Fruit fly (Drosophila melanogaster) whole organism: ENCODE results near the gene RIOK2.

Experiments used
- CG8478 ChIP-seq: fragments of >200 bp; optimal IDR thresholded peaks from 2 replicates; lab custom pipeline; 2018; ENCODE audit warnings: inconsistent platforms
- Dll ChIP-seq: fragments of >200 bp; optimal IDR thresholded peaks from 2 replicates; lab custom pipeline; 2017
- psq ChIP-seq: fragments of >200 bp; optimal IDR thresholded peaks from 2 replicates; lab custom pipeline; 2017
- usp ChIP-seq: fragments of >200 bp; optimal IDR thresholded peaks from 2 replicates; lab custom pipeline; 2017; ENCODE audit warnings: missing biosample characterization, missing genetic modification characterization, mixed read lengths

dm6 chr3R:25308228-25308627 is 42.6 kb downstream of the RIOK2 start, which contains the start of gene CG10550:
- no peak for TF ChIP-seq psq (lab: Kevin White, UChicago)
- no peak for TF ChIP-seq Dll (lab: Kevin White, UChicago)
- TF ChIP-seq usp (GFP tag; lab: Kevin White, UChicago), result no peak
- no peak for TF ChIP-seq CG8478
